Worm (Caenorhabditis elegans) whole organism, L2 larva: ENCODE data around the gene T13C2.7.

Experiments
- C34F6.9 ChIP-seq: fragments of 150-350 bp; optimal IDR thresholded peaks from 2 replicates; lab custom pipeline; 2014; ENCODE audit warnings: missing biosample characterization, missing genetic modification characterization
- F13H6.1 ChIP-seq: sonication (generic microtip); optimal IDR thresholded peaks from 2 replicates; lab custom pipeline; 2016; ENCODE audit warnings: missing genetic modification characterization, missing compliant biosample characterization
- R02D3.7 ChIP-seq: fragments of 150-350 bp; optimal IDR thresholded peaks from 2 replicates; lab custom pipeline; 2014; ENCODE audit warnings: missing biosample characterization, missing genetic modification characterization
- ZK546.5 ChIP-seq: sonication (generic microtip); optimal IDR thresholded peaks from 2 replicates; lab custom pipeline; 2017; ENCODE audit warnings: missing biosample characterization, missing genetic modification characterization
- alr-1 ChIP-seq: fragments of 150-350 bp; optimal IDR thresholded peaks from 2 replicates; lab custom pipeline; 2014; ENCODE audit warnings: missing biosample characterization, missing genetic modification characterization
- aly-2 ChIP-seq: fragments of 150-350 bp; optimal IDR thresholded peaks from 2 replicates; lab custom pipeline; 2014; ENCODE audit warnings: missing biosample characterization, missing genetic modification characterization
- blmp-1 ChIP-seq: sonication (generic microtip); optimal IDR thresholded peaks from 2 replicates; lab custom pipeline; 2017; ENCODE audit warnings: missing genetic modification characterization, mild to moderate bottlenecking, missing compliant biosample characterization, antibody characterized with exemption, moderate library complexity; ENCODE audit not compliant: insufficient read depth
- ceh-16 ChIP-seq: fragments of 150-350 bp; optimal IDR thresholded peaks from 2 replicates; lab custom pipeline; 2014; ENCODE audit warnings: missing biosample characterization, missing genetic modification characterization
- ceh-82 ChIP-seq: fragments of 150-350 bp; optimal IDR thresholded peaks from 2 replicates; lab custom pipeline; 2014; ENCODE audit warnings: missing biosample characterization, missing genetic modification characterization
- crh-2 ChIP-seq: sonication (generic microtip); optimal IDR thresholded peaks from 2 replicates; lab custom pipeline; 2017; ENCODE audit warnings: missing biosample characterization, missing genetic modification characterization
- dmd-4 ChIP-seq: sonication (generic microtip); optimal IDR thresholded peaks from 2 replicates; lab custom pipeline; 2017; ENCODE audit warnings: missing biosample characterization, missing genetic modification characterization
- egl-27 ChIP-seq: sonication (generic microtip); optimal IDR thresholded peaks from 3 replicates; lab custom pipeline; 2017; ENCODE audit warnings: missing biosample characterization, missing genetic modification reagents, missing genetic modification characterization
- elt-3 ChIP-seq: sonication (generic microtip); optimal IDR thresholded peaks from 2 replicates; lab custom pipeline; 2017; ENCODE audit warnings: missing biosample characterization, missing genetic modification characterization
- fos-1 ChIP-seq: fragments of 150-350 bp; optimal IDR thresholded peaks from 2 replicates; lab custom pipeline; 2014; ENCODE audit warnings: missing biosample characterization, missing genetic modification characterization
- gmeb-1 ChIP-seq: fragments of 150-350 bp; optimal IDR thresholded peaks from 2 replicates; lab custom pipeline; 2014; ENCODE audit warnings: missing biosample characterization, missing genetic modification characterization
- lin-13 ChIP-seq: fragments of 150-350 bp; optimal IDR thresholded peaks from 2 replicates; lab custom pipeline; 2014; ENCODE audit warnings: missing biosample characterization, missing genetic modification reagents, missing genetic modification characterization
- mab-5 ChIP-seq: fragments of 150-350 bp; optimal IDR thresholded peaks from 2 replicates; lab custom pipeline; 2014; ENCODE audit warnings: missing biosample characterization, missing genetic modification characterization
- mbf-1 ChIP-seq: sonication (generic microtip); optimal IDR thresholded peaks from 2 replicates; lab custom pipeline; 2017; ENCODE audit warnings: missing biosample characterization, missing genetic modification characterization
- mdl-1 ChIP-seq, 2 experiments: fragments of 150-350 bp in 1 of 2; sonication (generic microtip) in 1 of 2; optimal IDR thresholded peaks; 2 replicates each; lab custom pipeline; 2017; ENCODE audit warnings: missing biosample characterization in 2 of 2, missing genetic modification characterization in 2 of 2
- nhr-10 ChIP-seq: sonication (generic microtip); optimal IDR thresholded peaks from 2 replicates; lab custom pipeline; 2017; ENCODE audit warnings: missing biosample characterization, missing genetic modification characterization
- nhr-11 ChIP-seq: fragments of 150-350 bp; optimal IDR thresholded peaks from 2 replicates; lab custom pipeline; 2014; ENCODE audit warnings: missing biosample characterization, missing genetic modification characterization
- nhr-12 ChIP-seq: fragments of 150-350 bp; optimal IDR thresholded peaks from 2 replicates; lab custom pipeline; 2014; ENCODE audit warnings: missing biosample characterization, missing genetic modification characterization
- nhr-129 ChIP-seq: fragments of 150-350 bp; optimal IDR thresholded peaks from 2 replicates; lab custom pipeline; 2014; ENCODE audit warnings: missing biosample characterization, missing genetic modification characterization
- nhr-21 ChIP-seq: fragments of 150-350 bp; optimal IDR thresholded peaks from 2 replicates; lab custom pipeline; 2014; ENCODE audit warnings: missing biosample characterization, missing genetic modification characterization
- nhr-23 ChIP-seq: fragments of 150-350 bp; optimal IDR thresholded peaks from 2 replicates; lab custom pipeline; 2014; ENCODE audit warnings: missing biosample characterization, missing genetic modification reagents, missing genetic modification characterization
- nhr-25 ChIP-seq: fragments of 150-350 bp; sonication (generic microtip); optimal IDR thresholded peaks from 3 replicates; lab custom pipeline; 2014; ENCODE audit warnings: missing biosample characterization, missing genetic modification characterization
- peb-1 ChIP-seq: fragments of 150-350 bp; optimal IDR thresholded peaks from 2 replicates; lab custom pipeline; 2014; ENCODE audit warnings: missing biosample characterization, missing genetic modification characterization
- skn-1 ChIP-seq: sonication (generic microtip); optimal IDR thresholded peaks from 2 replicates; lab custom pipeline; 2017; ENCODE audit warnings: missing biosample characterization, missing genetic modification characterization
- sma-3 ChIP-seq: sonication (generic microtip); optimal IDR thresholded peaks from 2 replicates; lab custom pipeline; 2016; ENCODE audit warnings: missing genetic modification reagents, missing genetic modification characterization, missing compliant biosample characterization
- sma-9 ChIP-seq, 2 experiments: fragments of 150-350 bp in 1 of 2; sonication (generic microtip) in 1 of 2; optimal IDR thresholded peaks; 2 replicates each; lab custom pipeline; 2014 to 2016; ENCODE audit warnings: missing genetic modification characterization in 2 of 2, mild to moderate bottlenecking in 1 of 2, missing biosample characterization in 1 of 2, missing compliant biosample characterization in 1 of 2, missing genetic modification reagents in 1 of 2, moderate library complexity in 1 of 2
- snpc-4 ChIP-seq: fragments of 150-350 bp; optimal IDR thresholded peaks from 2 replicates; lab custom pipeline; 2014; ENCODE audit warnings: missing biosample characterization, missing genetic modification characterization
- unc-39 ChIP-seq: fragments of 150-350 bp; optimal IDR thresholded peaks from 2 replicates; lab custom pipeline; 2014; ENCODE audit warnings: missing biosample characterization, missing genetic modification characterization
- unc-55 ChIP-seq: fragments of 150-350 bp; sonication (generic microtip); optimal IDR thresholded peaks from 3 replicates; lab custom pipeline; 2014; ENCODE audit warnings: missing biosample characterization, missing genetic modification reagents, missing genetic modification characterization
- ztf-1 ChIP-seq: fragments of 200-800 bp; sonication (Bioruptor generic); conservative IDR thresholded peaks from 2 replicates; pipeline ENCODE4 v1.3.6; 2022; ENCODE audit warnings: missing genetic modification characterization, missing compliant biosample characterization
- ztf-11 ChIP-seq: sonication (generic microtip); optimal IDR thresholded peaks from 2 replicates; lab custom pipeline; 2017; ENCODE audit warnings: missing biosample characterization, missing genetic modification characterization
- ztf-4 ChIP-seq: fragments of 150-350 bp; optimal IDR thresholded peaks from 2 replicates; lab custom pipeline; 2014; ENCODE audit warnings: missing biosample characterization, missing genetic modification characterization

The T13C2.7 gene

ce11 chrII:6788672-6789298 is 9.6 kb downstream of the T13C2.7 start, which contains the start of gene T13C2.3:
T13C2.3 (plus strand) TSS chrII:6789248.
- TF ChIP-seq ceh-82 (tag; lab: Kevin White, UChicago) (no peak), mbf-1 (tag; lab: Kevin White, UChicago) (no peak), lin-13 (GFP tag; lab: Kevin White, UChicago) (no peak), ztf-4 (no peak), nhr-21 (tag; lab: Kevin White, UChicago) (no peak), mab-5 (tag; lab: Kevin White, UChicago) (no peak), gmeb-1 (no peak), mdl-1 (tag; optimal IDR thresholded peaks at IDR 0.05; lab: Kevin White, UChicago) (no peak), sma-3 (GFP tag; lab: Kevin White, UChicago) (no peak), snpc-4 (tag; lab: Kevin White, UChicago) (no peak), F13H6.1 (tag; lab: Kevin White, UChicago) (no peak)
- TF ChIP-seq, all 48 proteins: peak for 0

- TF ChIP-seq ztf-4 (no peak), peb-1 (tag; lab: Kevin White, UChicago) (no peak)
Measured at ce11 chrII:6791891-6792290, 12.7 kb downstream of the T13C2.7 start, which contains the start of gene T13C2.2. T13C2.2 (plus strand) TSS chrII:6792191.

ce11 chrII:6800104-6800711 is 21.0 kb downstream of the T13C2.7 start, which contains the start of gene F31E8.4:
F31E8.4 (minus strand) TSS chrII:6800154.
- no peak for TF ChIP-seq unc-55 (GFP tag; lab: Kevin White, UChicago)
- peak; percentile 51 for TF ChIP-seq C34F6.9 (tag; lab: Kevin White, UChicago)
- TF ChIP-seq nhr-129 (tag; lab: Kevin White, UChicago): peak; percentile 51
- peak; percentile 66 for TF ChIP-seq fos-1
- no peak for TF ChIP-seq nhr-10 (tag; lab: Kevin White, UChicago)
- no peak for TF ChIP-seq lin-13 (GFP tag; lab: Kevin White, UChicago)
- peak; percentile 22 for TF ChIP-seq blmp-1 (tag; lab: Kevin White, UChicago)
- no peak for TF ChIP-seq mdl-1 (tag; optimal IDR thresholded peaks at IDR 0.05; lab: Kevin White, UChicago)
- TF ChIP-seq nhr-25 (tag; lab: Kevin White, UChicago): no peak
- no peak for TF ChIP-seq snpc-4 (tag; lab: Kevin White, UChicago)
- peak; percentile 13 for TF ChIP-seq sma-3 (GFP tag; lab: Kevin White, UChicago)
- no peak for TF ChIP-seq ceh-16 (tag; lab: Kevin White, UChicago)
- TF ChIP-seq sma-9 (GFP tag; optimal IDR thresholded peaks at IDR 0.05; lab: Kevin White, UChicago): peak; percentile 30
- TF ChIP-seq sma-9 (tag; optimal IDR thresholded peaks at IDR 0.05; lab: Kevin White, UChicago): no peak
- TF ChIP-seq aly-2 (tag; lab: Kevin White, UChicago): no peak
- no peak for TF ChIP-seq unc-39
- no peak for TF ChIP-seq skn-1 (tag; lab: Kevin White, UChicago)
- TF ChIP-seq nhr-23: no peak
- no peak for TF ChIP-seq egl-27 (tag; lab: Kevin White, UChicago)
- TF ChIP-seq crh-2: peak; percentile 6
- no peak for TF ChIP-seq R02D3.7 (tag; lab: Kevin White, UChicago)
- no peak for TF ChIP-seq nhr-12 (tag; lab: Kevin White, UChicago)
- no peak for TF ChIP-seq ZK546.5
- no peak for TF ChIP-seq ztf-11 (tag; lab: Kevin White, UChicago)
- no peak for TF ChIP-seq mbf-1 (tag; lab: Kevin White, UChicago)
- no peak for TF ChIP-seq nhr-11 (tag; lab: Kevin White, UChicago)

- TF ChIP-seq ztf-1 (GFP tag; lab: Robert Waterston, UW) (no peak), ZK546.5 (no peak), elt-3 (tag; lab: Kevin White, UChicago) (no peak), alr-1 (tag; lab: Kevin White, UChicago) (no peak), ztf-4 (no peak), peb-1 (tag; lab: Kevin White, UChicago) (no peak), unc-55 (GFP tag; lab: Kevin White, UChicago) (no peak), dmd-4 (tag; lab: Kevin White, UChicago) (no peak), aly-2 (tag; lab: Kevin White, UChicago) (no peak), ceh-16 (tag; lab: Kevin White, UChicago) (no peak)
Measured at ce11 chrII:6801262-6801661, 22.1 kb downstream of the T13C2.7 start.
